Fruit fly (Drosophila melanogaster): ENCODE data around the gene CanA1.
A peak's percentile ranks its signal among the peaks of the same experiment; 100 is the strongest.

Gene CanA1

DNA sequence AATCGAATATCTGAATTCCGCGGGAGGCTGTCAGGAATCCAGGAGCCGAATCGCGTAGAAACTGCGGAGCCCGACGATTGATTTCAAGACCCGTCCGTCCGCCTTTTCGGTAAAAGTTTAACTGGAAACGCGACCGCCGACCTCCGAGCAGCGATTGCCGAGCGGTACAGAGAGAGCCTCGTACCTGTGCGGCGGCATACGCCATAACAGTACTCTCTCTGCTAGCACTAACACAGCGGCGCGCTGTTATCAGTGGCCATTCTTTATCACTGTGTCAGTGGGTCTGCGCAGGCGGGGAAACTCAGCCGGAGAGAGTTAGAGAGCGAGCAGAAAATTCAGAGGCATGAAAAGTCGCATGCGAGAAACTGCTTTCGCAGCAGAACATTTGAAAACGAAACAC is 22.5 kb upstream of the CanA1 start, which contains the start of gene 5-HT7 (continued):
- TF ChIP-seq CG30431 (GFP tag; optimal IDR thresholded peaks at IDR 0.05) (no peak), CG12744 (GFP tag; optimal IDR thresholded peaks at IDR 0.05) (no peak), sob (GFP tag; IDR thresholded peaks at IDR 0.05) (no peak), cg (GFP tag; optimal IDR thresholded peaks at IDR 0.05) (peak; percentile 70), Kr (GFP tag; optimal IDR thresholded peaks at IDR 0.05) (no peak), CG9437 (GFP tag; optimal IDR thresholded peaks at IDR 0.05) (no peak), NK7.1 (GFP tag; optimal IDR thresholded peaks at IDR 0.05) (no peak), Scr (GFP tag; IDR thresholded peaks at IDR 0.05; ENCODE audit: partially characterized antibody) (no peak), Atf3 (GFP tag; optimal IDR thresholded peaks at IDR 0.05) (no peak), CG9609 (GFP tag; optimal IDR thresholded peaks at IDR 0.05) (no peak), nom (GFP tag; optimal IDR thresholded peaks at IDR 0.05) (no peak), luna (GFP tag; optimal IDR thresholded peaks at IDR 0.05) (no peak), cwo (GFP tag; optimal IDR thresholded peaks at IDR 0.05) (no peak), dm (GFP tag; optimal IDR thresholded peaks at IDR 0.05) (no peak), HHEX (GFP tag; optimal IDR thresholded peaks at IDR 0.05) (no peak), Gug (GFP tag; IDR thresholded peaks at IDR 0.05) (no peak), Mad (GFP tag; optimal IDR thresholded peaks at IDR 0.05) (no peak), CG31388 (GFP tag; optimal IDR thresholded peaks at IDR 0.05) (no peak), Lim3 (GFP tag; IDR thresholded peaks at IDR 0.05) (no peak), exex (tag; optimal IDR thresholded peaks at IDR 0.05) (no peak), gfzf (GFP tag; optimal IDR thresholded peaks at IDR 0.05) (no peak), CG8478 (optimal IDR thresholded peaks at IDR 0.05) (no peak), sr (GFP tag; IDR thresholded peaks at IDR 0.05) (no peak), chm (GFP tag; IDR thresholded peaks at IDR 0.05) (peak; percentile 64; the same call in 1 of the 2 replicates), CG10274 (GFP tag; optimal IDR thresholded peaks at IDR 0.05) (no peak), BtbVII (GFP tag; optimal IDR thresholded peaks at IDR 0.05) (no peak), ftz-f1 (GFP tag; optimal IDR thresholded peaks at IDR 0.05) (no peak), kah (GFP tag; optimal IDR thresholded peaks at IDR 0.05) (no peak), jumu (GFP tag; optimal IDR thresholded peaks at IDR 0.05) (no peak), cato (GFP tag; optimal IDR thresholded peaks at IDR 0.05; ENCODE audit: borderline replicate concordance) (no peak), Nf-YC (tag; optimal IDR thresholded peaks at IDR 0.05) (no peak), zfh2 (GFP tag; optimal IDR thresholded peaks at IDR 0.05) (no peak), oc (tag; optimal IDR thresholded peaks at IDR 0.05) (no peak), repo (GFP tag; optimal IDR thresholded peaks at IDR 0.05) (no peak), Deaf1 (tag; optimal IDR thresholded peaks at IDR 0.05) (peak; percentile 97), CG11504 (tag; optimal IDR thresholded peaks at IDR 0.05) (no peak), eyg (GFP tag; optimal IDR thresholded peaks at IDR 0.05) (no peak), bowl (GFP tag; IDR thresholded peaks at IDR 0.05) (no peak), CG18262 (tag; optimal IDR thresholded peaks at IDR 0.05) (no peak), mld (GFP tag; IDR thresholded peaks at IDR 0.05; ENCODE audit: partially characterized antibody) (no peak), CG1233 (GFP tag; optimal IDR thresholded peaks at IDR 0.05) (no peak), CG2712 (tag; optimal IDR thresholded peaks at IDR 0.05) (no peak), vvl (GFP tag; IDR thresholded peaks at IDR 0.05) (0 out of 2 replicates have a peak, but pooled peaks have one; percentile 11), salm (tag; optimal IDR thresholded peaks at IDR 0.05) (no peak), Jarid2 (GFP tag; optimal IDR thresholded peaks at IDR 0.05) (peak; percentile 58), vnd (GFP tag; IDR thresholded peaks at IDR 0.05; ENCODE audit: partially characterized antibody) (no peak), az2 (GFP tag; optimal IDR thresholded peaks at IDR 0.05) (no peak), NC2β (GFP tag; optimal IDR thresholded peaks at IDR 0.05) (no peak), CG15269 (tag; optimal IDR thresholded peaks at IDR 0.05) (no peak), Adf1 (GFP tag; IDR thresholded peaks at IDR 0.05) (peak; percentile 62; the same call in 1 of the 2 replicates), trem (tag; optimal IDR thresholded peaks at IDR 0.05) (no peak), nmo (GFP tag; optimal IDR thresholded peaks at IDR 0.05) (no peak)

Measured in whole organism, embryonic.